Worm (Caenorhabditis elegans): Measurements from ENCODE around the gene pes-10.

pes-10 gene

ce11 chrII:12805765-12806384, 41.8 kb downstream of the pes-10 start (continued):
- TF ChIP-seq fkh-10 (GFP tag; optimal IDR thresholded peaks at IDR 0.05) (peak; percentile 42), T26A8.4 (GFP tag; IDR thresholded peaks at IDR 0.05) (no peak), set-16 (GFP tag; IDR thresholded peaks at IDR 0.05) (peak; percentile 72), R02D3.7 (tag; optimal IDR thresholded peaks at IDR 0.05) (no peak), lir-3 (tag; optimal IDR thresholded peaks at IDR 0.05) (no peak), daf-12 (tag; optimal IDR thresholded peaks at IDR 0.05) (no peak), nhr-41 (GFP tag; IDR thresholded peaks at IDR 0.05) (no peak), ceh-44 (GFP tag; IDR thresholded peaks at IDR 0.05) (no peak), hlh-30 (tag; optimal IDR thresholded peaks at IDR 0.05; ENCODE audit: insufficient read depth) (peak; percentile 47), unc-130 (GFP tag; optimal IDR thresholded peaks at IDR 0.05) (no peak), tag-97 (GFP tag; IDR thresholded peaks at IDR 0.05) (no peak), aly-2 (tag; optimal IDR thresholded peaks at IDR 0.05) (no peak), daf-16 (GFP tag; optimal IDR thresholded peaks at IDR 0.05) (no peak), daf-16 (tag; optimal IDR thresholded peaks at IDR 0.05) (no peak), F49E8.2 (tag; optimal IDR thresholded peaks at IDR 0.05; ENCODE audit: borderline replicate concordance) (no peak), pqm-1 (tag; optimal IDR thresholded peaks at IDR 0.05) (no peak), ztf-7 (tag; optimal IDR thresholded peaks at IDR 0.05) (no peak), skn-1 (tag; optimal IDR thresholded peaks at IDR 0.05) (no peak), rbr-2 (tag; optimal IDR thresholded peaks at IDR 0.05) (peak; percentile 53), lin-13 (GFP tag; optimal IDR thresholded peaks at IDR 0.05) (no peak), zfp-3 (GFP tag; conservative IDR thresholded peaks at IDR 0.05) (no peak)

- no peak for TF ChIP-seq nhr-41 (GFP tag; IDR thresholded peaks at IDR 0.05)
- no peak for TF ChIP-seq ZK337.2 (GFP tag; IDR thresholded peaks at IDR 0.05)
- TF ChIP-seq ctbp-1 (GFP tag; IDR thresholded peaks at IDR 0.05): no peak
- TF ChIP-seq aha-1 (tag): no peak
- TF ChIP-seq dve-1 (tag; optimal IDR thresholded peaks at IDR 0.05; ENCODE audit: insufficient read depth): no peak
- TF ChIP-seq attf-4 (tag; optimal IDR thresholded peaks at IDR 0.05): no peak
- TF ChIP-seq unc-62 (GFP tag; optimal IDR thresholded peaks at IDR 0.05 in 1 of 2): no peak
- no peak for TF ChIP-seq unc-62 (tag; optimal IDR thresholded peaks at IDR 0.05)
- no peak for TF ChIP-seq zip-2 (tag; optimal IDR thresholded peaks at IDR 0.05)
- no peak for TF ChIP-seq ceh-28 (tag; optimal IDR thresholded peaks at IDR 0.05)
Observed at ce11 chrII:12805161-12805560, 42.5 kb downstream of the pes-10 start, which contains the start of the genes Y46G5A.18 and Y46G5A.47. TSS of gene Y46G5A.18 (minus strand) at chrII:12805261. TSS of gene Y46G5A.47 (minus strand) at chrII:12805306.

- TF ChIP-seq T26A8.4 (GFP tag; IDR thresholded peaks at IDR 0.05) (no peak), lin-13 (GFP tag; optimal IDR thresholded peaks at IDR 0.05) (no peak), D1046.2 (GFP tag; IDR thresholded peaks at IDR 0.05) (no peak), T20F7.1 (GFP tag; optimal IDR thresholded peaks at IDR 0.05) (no peak), dpl-1 (GFP tag; optimal IDR thresholded peaks at IDR 0.05) (peak; percentile 39), snpc-1.2 (GFP tag; IDR thresholded peaks at IDR 0.05) (peak; percentile 29; the same call in 1 of the 2 replicates), lin-38 (GFP tag; IDR thresholded peaks at IDR 0.05) (peak; percentile 97), F49E8.2 (tag; optimal IDR thresholded peaks at IDR 0.05; ENCODE audit: borderline replicate concordance) (peak; percentile 67), lir-3 (tag; optimal IDR thresholded peaks at IDR 0.05) (no peak), madf-5 (GFP tag; IDR thresholded peaks at IDR 0.05) (no peak), zfp-3 (GFP tag; conservative IDR thresholded peaks at IDR 0.05) (no peak), arid-1 (GFP tag; conservative IDR thresholded peaks at IDR 0.05) (no peak), mep-1 (tag; optimal IDR thresholded peaks at IDR 0.05) (peak; percentile 46), nhr-11 (tag; optimal IDR thresholded peaks at IDR 0.05) (peak; percentile 80), nhr-25 (tag; optimal IDR thresholded peaks at IDR 0.05; ENCODE audit: borderline replicate concordance, insufficient read depth) (no peak), lin-1 (GFP tag; IDR thresholded peaks at IDR 0.05) (no peak), ceh-28 (tag; optimal IDR thresholded peaks at IDR 0.05) (no peak), unc-130 (GFP tag; optimal IDR thresholded peaks at IDR 0.05) (peak; percentile 29), aha-1 (tag) (peak; percentile 38), ceh-32 (tag; optimal IDR thresholded peaks at IDR 0.05; ENCODE audit: poor library complexity) (no peak), nhr-42 (GFP tag; IDR thresholded peaks at IDR 0.05) (no peak), nhr-48 (tag; optimal IDR thresholded peaks at IDR 0.05) (no peak), daf-16 (GFP tag; optimal IDR thresholded peaks at IDR 0.05) (no peak), daf-16 (tag; optimal IDR thresholded peaks at IDR 0.05) (no peak), F10B5.3 (tag; optimal IDR thresholded peaks at IDR 0.05) (no peak), tag-97 (GFP tag; IDR thresholded peaks at IDR 0.05) (no peak), ama-1 (optimal IDR thresholded peaks at IDR 0.05) (peak; percentile 4), F44E2.7 (GFP tag; IDR thresholded peaks at IDR 0.05) (no peak)
Observed at ce11 chrII:12799927-12800522, 47.6 kb downstream of the pes-10 start.

Data from whole organism, L4 larva.